Fruit fly (Drosophila melanogaster) whole organism, prepupa: Measurements from ENCODE around the gene CG7179.

Experiments used
- Blimp-1 ChIP-seq: fragments of 200-800 bp; sonication (Bioruptor generic); optimal IDR thresholded peaks from 3 replicates; lab custom pipeline; 2017; ENCODE audit warnings: missing biosample characterization, missing genetic modification characterization, mild to moderate bottlenecking, moderate library complexity, missing genetic modification reagents
- CG10631 ChIP-seq: fragments of 200-800 bp; sonication (Bioruptor generic); optimal IDR thresholded peaks from 2 replicates; lab custom pipeline; 2016; ENCODE audit warnings: missing biosample characterization, missing genetic modification characterization
- CG10669 ChIP-seq: fragments of 200-800 bp; sonication (Bioruptor generic); optimal IDR thresholded peaks from 3 replicates; lab custom pipeline; 2018; ENCODE audit warnings: missing biosample characterization, mild to moderate bottlenecking, missing genetic modification characterization, moderate library complexity
- CG11762 ChIP-seq: fragments of 200-800 bp; sonication (Bioruptor generic); optimal IDR thresholded peaks from 3 replicates; lab custom pipeline; 2016; ENCODE audit warnings: missing biosample characterization, missing genetic modification characterization; ENCODE audit not compliant: insufficient read depth
- CG11902 ChIP-seq: fragments of 200-800 bp; sonication (Bioruptor generic); optimal IDR thresholded peaks from 3 replicates; lab custom pipeline; 2016; ENCODE audit warnings: missing biosample characterization, missing genetic modification characterization
- CG15336 ChIP-seq: fragments of 200-800 bp; sonication (Bioruptor generic); IDR thresholded peaks from 2 replicates; pipeline ENCODE4 v1.3.6; 2022; ENCODE audit warnings: missing biosample characterization, missing genetic modification characterization
- CG16779 ChIP-seq: fragments of 200-800 bp; sonication (Bioruptor generic); optimal IDR thresholded peaks from 3 replicates; lab custom pipeline; 2017; ENCODE audit warnings: missing biosample characterization, mild to moderate bottlenecking, missing genetic modification characterization
- CG3032 ChIP-seq: fragments of 200-800 bp; optimal IDR thresholded peaks from 2 replicates; lab custom pipeline; 2019; ENCODE audit warnings: missing biosample characterization, mild to moderate bottlenecking, missing genetic modification characterization, moderate library complexity
- CG31627 ChIP-seq: fragments of 200-800 bp; sonication (Bioruptor generic); optimal IDR thresholded peaks from 3 replicates; lab custom pipeline; 2016; ENCODE audit warnings: missing biosample characterization, missing genetic modification characterization
- CG32006 ChIP-seq: fragments of 200-800 bp; sonication (Bioruptor generic); optimal IDR thresholded peaks from 3 replicates; lab custom pipeline; 2017; ENCODE audit warnings: missing biosample characterization, mild to moderate bottlenecking, missing genetic modification characterization
- CG34406 ChIP-seq: fragments of 200-800 bp; sonication (Bioruptor generic); optimal IDR thresholded peaks from 3 replicates; lab custom pipeline; 2016; ENCODE audit warnings: missing biosample characterization, missing genetic modification characterization
- CG3919 ChIP-seq: fragments of 200-800 bp; sonication (Bioruptor generic); optimal IDR thresholded peaks from 3 replicates; lab custom pipeline; 2016; ENCODE audit warnings: missing biosample characterization, missing genetic modification characterization
- CG4318 ChIP-seq: fragments of 200-800 bp; sonication (Bioruptor generic); optimal IDR thresholded peaks from 3 replicates; lab custom pipeline; 2017; ENCODE audit warnings: missing biosample characterization, mild to moderate bottlenecking, missing genetic modification characterization
- CG6163 ChIP-seq: fragments of 200-800 bp; sonication (Bioruptor generic); IDR thresholded peaks from 3 replicates; pipeline ENCODE4 v1.3.6; 2022; ENCODE audit warnings: missing biosample characterization, missing genetic modification characterization
- CG6276 ChIP-seq: fragments of 200-800 bp; sonication (Bioruptor generic); optimal IDR thresholded peaks from 2 replicates; lab custom pipeline; 2017; ENCODE audit warnings: missing biosample characterization, mild to moderate bottlenecking, missing genetic modification characterization
- CG6792 ChIP-seq: fragments of 200-800 bp; sonication (Bioruptor generic); optimal IDR thresholded peaks from 3 replicates; lab custom pipeline; 2016; ENCODE audit warnings: missing biosample characterization, missing genetic modification characterization
- CG6808 ChIP-seq: fragments of 200-800 bp; sonication (Bioruptor generic); optimal IDR thresholded peaks from 3 replicates; lab custom pipeline; 2017; ENCODE audit warnings: missing biosample characterization, missing genetic modification characterization, mild to moderate bottlenecking, moderate library complexity, missing genetic modification reagents
- CG7368 ChIP-seq: fragments of 200-800 bp; sonication (Bioruptor generic); optimal IDR thresholded peaks from 3 replicates; lab custom pipeline; 2016; ENCODE audit warnings: missing biosample characterization, missing genetic modification characterization
- CG8119 ChIP-seq: fragments of 200-800 bp; sonication (Bioruptor generic); IDR thresholded peaks from 3 replicates; pipeline ENCODE4 v1.3.6; 2022; ENCODE audit warnings: missing biosample characterization, missing genetic modification characterization
- CG8319 ChIP-seq: fragments of 200-800 bp; sonication (Bioruptor generic); optimal IDR thresholded peaks from 3 replicates; lab custom pipeline; 2016; ENCODE audit warnings: missing biosample characterization, missing genetic modification characterization
- CG8632 ChIP-seq: fragments of 200-800 bp; sonication (Bioruptor generic); optimal IDR thresholded peaks from 3 replicates; lab custom pipeline; 2016; ENCODE audit warnings: missing biosample characterization, missing genetic modification characterization
- CG9139 ChIP-seq: fragments of 200-800 bp; sonication (Bioruptor generic); optimal IDR thresholded peaks from 3 replicates; lab custom pipeline; 2017; ENCODE audit warnings: missing biosample characterization, mild to moderate bottlenecking, missing genetic modification characterization
- Eip75B ChIP-seq: fragments of 200-800 bp; sonication (Bioruptor generic); optimal IDR thresholded peaks from 3 replicates; lab custom pipeline; 2016; ENCODE audit warnings: missing biosample characterization, missing genetic modification characterization
- Eip78C ChIP-seq: fragments of 200-800 bp; sonication (Bioruptor generic); peaks from one replicate; lab custom pipeline; 2016; ENCODE audit warnings: missing biosample characterization, missing genetic modification characterization
- Eip93F ChIP-seq: fragments of 200-800 bp; sonication (Bioruptor generic); optimal IDR thresholded peaks from 2 replicates; lab custom pipeline; 2016; ENCODE audit warnings: missing biosample characterization, mild to moderate bottlenecking, missing genetic modification characterization
- Ets21C ChIP-seq: fragments of 200-800 bp; sonication (Bioruptor generic); optimal IDR thresholded peaks from 3 replicates; lab custom pipeline; 2016; ENCODE audit warnings: missing biosample characterization, missing genetic modification characterization
- Ets96B ChIP-seq: fragments of 200-800 bp; optimal IDR thresholded peaks from 2 replicates; lab custom pipeline; 2019; ENCODE audit warnings: missing biosample characterization, mild to moderate bottlenecking, missing genetic modification characterization, moderate library complexity
- Gug ChIP-seq: fragments of 200-800 bp; sonication (Bioruptor generic); IDR thresholded peaks from 2 replicates; pipeline ENCODE4 v1.3.6; 2022; ENCODE audit warnings: missing biosample characterization, missing genetic modification characterization
- Hr38 ChIP-seq: sonication (Bioruptor generic); optimal IDR thresholded peaks from 2 replicates; lab custom pipeline; 2016; ENCODE audit warnings: missing biosample characterization, missing genetic modification characterization
- Hr39 ChIP-seq: fragments of 200-800 bp; sonication (Bioruptor generic); optimal IDR thresholded peaks from 2 replicates; lab custom pipeline; 2016; ENCODE audit warnings: missing biosample characterization, missing genetic modification characterization
- Hr4 ChIP-seq: fragments of 200-800 bp; sonication (Bioruptor generic); optimal IDR thresholded peaks from 3 replicates; lab custom pipeline; 2016; ENCODE audit warnings: missing biosample characterization, missing genetic modification characterization
- Met ChIP-seq: fragments of 200-800 bp; sonication (Bioruptor generic); optimal IDR thresholded peaks from 3 replicates; lab custom pipeline; 2016; ENCODE audit warnings: missing biosample characterization, missing genetic modification characterization
- Sox14 ChIP-seq: fragments of 200-800 bp; sonication (Bioruptor generic); optimal IDR thresholded peaks from 3 replicates; lab custom pipeline; 2016; ENCODE audit warnings: missing biosample characterization, missing genetic modification characterization
- Sox15 ChIP-seq: fragments of 200-800 bp; sonication (Bioruptor generic); optimal IDR thresholded peaks from 3 replicates; lab custom pipeline; 2016; ENCODE audit warnings: missing biosample characterization, missing genetic modification characterization
- achi ChIP-seq: fragments of 200-800 bp; sonication (Bioruptor generic); optimal IDR thresholded peaks from 3 replicates; lab custom pipeline; 2016; ENCODE audit warnings: missing biosample characterization, missing genetic modification characterization
- cyc ChIP-seq: fragments of 200-800 bp; sonication (Bioruptor generic); optimal IDR thresholded peaks from 3 replicates; lab custom pipeline; 2016; ENCODE audit warnings: missing biosample characterization, missing genetic modification characterization
- dac ChIP-seq: fragments of 200-800 bp; sonication (Bioruptor generic); optimal IDR thresholded peaks from 2 replicates; lab custom pipeline; 2017; ENCODE audit warnings: missing biosample characterization, mild to moderate bottlenecking, missing genetic modification characterization
- dsx ChIP-seq: fragments of 200-800 bp; optimal IDR thresholded peaks from 3 replicates; lab custom pipeline; 2019; ENCODE audit warnings: missing biosample characterization, mild to moderate bottlenecking, missing genetic modification characterization, moderate library complexity; ENCODE audit not compliant: poor library complexity, severe bottlenecking
- eg ChIP-seq: fragments of 200-800 bp; sonication (Bioruptor generic); IDR thresholded peaks from 3 replicates; pipeline ENCODE4 v1.3.6; 2022; ENCODE audit warnings: missing biosample characterization, missing genetic modification characterization
- esn ChIP-seq: fragments of 200-800 bp; sonication (Bioruptor generic); optimal IDR thresholded peaks from 2 replicates; lab custom pipeline; 2016; ENCODE audit warnings: missing biosample characterization, mild to moderate bottlenecking, missing genetic modification characterization, moderate library complexity
- fd59A ChIP-seq: fragments of 200-800 bp; sonication (Bioruptor generic); optimal IDR thresholded peaks from 2 replicates; lab custom pipeline; 2017; ENCODE audit warnings: missing biosample characterization, mild to moderate bottlenecking, missing genetic modification characterization, missing genetic modification reagents
- fd85E ChIP-seq: fragments of 200-800 bp; sonication (Bioruptor generic); optimal IDR thresholded peaks from 3 replicates; lab custom pipeline; 2016; ENCODE audit warnings: missing biosample characterization, missing genetic modification characterization
- fkh ChIP-seq: fragments of 200-800 bp; sonication (Bioruptor generic); optimal IDR thresholded peaks from 3 replicates; lab custom pipeline; 2017; ENCODE audit warnings: missing biosample characterization, mild to moderate bottlenecking, missing genetic modification characterization, moderate library complexity
- lz ChIP-seq: fragments of 200-800 bp; sonication (Bioruptor generic); optimal IDR thresholded peaks from 3 replicates; lab custom pipeline; 2016; ENCODE audit warnings: missing biosample characterization, missing genetic modification characterization
- net ChIP-seq: fragments of 200-800 bp; sonication (Bioruptor generic); optimal IDR thresholded peaks from 3 replicates; lab custom pipeline; 2016; ENCODE audit warnings: missing biosample characterization, missing genetic modification characterization
- salr ChIP-seq, 2 experiments: fragments of 200-800 bp; sonication (Bioruptor generic); optimal IDR thresholded peaks; 3 replicates each; lab custom pipeline; 2016 to 2018; ENCODE audit warnings: missing biosample characterization in 2 of 2, missing genetic modification characterization in 2 of 2, mild to moderate bottlenecking in 1 of 2
- spab ChIP-seq: fragments of 200-800 bp; sonication (Bioruptor generic); optimal IDR thresholded peaks from 2 replicates; lab custom pipeline; 2017; ENCODE audit warnings: missing biosample characterization, mild to moderate bottlenecking, missing genetic modification characterization, missing genetic modification reagents
- ss ChIP-seq, 2 experiments: fragments of 200-800 bp; sonication (Bioruptor generic); optimal IDR thresholded peaks; 2 replicates in 1 of 2; 3 replicates in 1 of 2; lab custom pipeline; 2017 to 2018; ENCODE audit warnings: mild to moderate bottlenecking in 2 of 2, missing biosample characterization in 2 of 2, missing genetic modification characterization in 2 of 2, moderate library complexity in 1 of 2
- svp ChIP-seq: fragments of 200-800 bp; sonication (Bioruptor generic); peaks from one replicate; lab custom pipeline; 2016; ENCODE audit warnings: missing biosample characterization, missing genetic modification characterization
- topi ChIP-seq: fragments of 200-800 bp; sonication (Bioruptor generic); optimal IDR thresholded peaks from 3 replicates; lab custom pipeline; 2016; ENCODE audit warnings: missing biosample characterization, missing genetic modification characterization
- vri ChIP-seq: fragments of 200-800 bp; sonication (Bioruptor generic); optimal IDR thresholded peaks from 3 replicates; lab custom pipeline; 2016; ENCODE audit warnings: missing biosample characterization, mild to moderate bottlenecking, missing genetic modification characterization

CG7179 gene

dm6 chr2L:7799804-7800433 lies 22.1 kb upstream of the CG7179 start, which contains the start of the genes Herp and r2d2:
Gene Herp, minus strand, starts transcription at chr2L:7800058.
Gene r2d2, plus strand, starts transcription at chr2L:7800147.
- TF ChIP-seq Ets96B (tag; lab: Kevin White, UChicago) (peak; percentile 86), CG6276 (GFP tag; lab: Kevin White, UChicago) (no peak), CG6808 (GFP tag; lab: Kevin White, UChicago) (peak; percentile 83), CG3032 (peak; percentile 87), CG15336 (peak; percentile 76; the same call in 1 of the 2 replicates), Sox14 (GFP tag; lab: Kevin White, UChicago) (peak; percentile 89), cyc (GFP tag; lab: Kevin White, UChicago) (peak; percentile 86), dac (GFP tag; lab: Kevin White, UChicago) (peak; percentile 80), svp (GFP tag; lab: Kevin White, UChicago) (peak; percentile 99), CG11762 (peak; percentile 76), CG31627 (GFP tag; lab: Kevin White, UChicago) (peak; percentile 92), lz (GFP tag; lab: Kevin White, UChicago) (peak; percentile 92), CG32006 (GFP tag; lab: Kevin White, UChicago) (peak; percentile 84), fd59A (GFP tag; lab: Kevin White, UChicago) (peak; percentile 77), vri (GFP tag; lab: Kevin White, UChicago) (peak; percentile 70), CG9139 (peak; percentile 77), Eip78C (peak; percentile 92), fd85E (GFP tag; lab: Kevin White, UChicago) (no peak), topi (peak; percentile 87), Gug (peak; percentile 86), Ets21C (GFP tag; lab: Kevin White, UChicago) (peak; percentile 86), fkh (GFP tag; lab: Kevin White, UChicago) (peak; percentile 72), eg (GFP tag; lab: Robert Waterston, UW) (peak; percentile 84), CG11902 (GFP tag; lab: Kevin White, UChicago) (peak; percentile 85), Eip75B (GFP tag; lab: Kevin White, UChicago) (peak; percentile 87), Hr39 (GFP tag; lab: Kevin White, UChicago) (peak; percentile 90), CG16779 (peak; percentile 81), CG6792 (GFP tag; lab: Kevin White, UChicago) (peak; percentile 84), CG10669 (peak; percentile 86), Hr38 (GFP tag; lab: Kevin White, UChicago) (no peak), CG34406 (GFP tag; lab: Kevin White, UChicago) (peak; percentile 71), CG3919 (GFP tag; lab: Kevin White, UChicago) (peak; percentile 87), dsx (GFP tag; lab: Kevin White, UChicago) (peak; percentile 77), Hr4 (GFP tag; lab: Kevin White, UChicago) (peak; percentile 90), spab (peak; percentile 65), CG7368 (GFP tag; lab: Kevin White, UChicago) (peak; percentile 84), salr (GFP tag; optimal IDR thresholded peaks at IDR 0.05; lab: Kevin White, UChicago) (peak; percentile 69 to 83), CG8632 (GFP tag; lab: Kevin White, UChicago) (peak; percentile 77), CG8119 (GFP tag; lab: Robert Waterston, UW) (peak; percentile 70), Blimp-1 (GFP tag; lab: Kevin White, UChicago) (peak; percentile 73), CG4318 (GFP tag; lab: Kevin White, UChicago) (peak; percentile 73), CG8319 (GFP tag; lab: Kevin White, UChicago) (peak; percentile 49), esn (peak; percentile 90), Sox15 (peak; percentile 86), achi (GFP tag; lab: Kevin White, UChicago) (peak; percentile 88), net (GFP tag; lab: Kevin White, UChicago) (peak; percentile 77), Eip93F (GFP tag; lab: Kevin White, UChicago) (no peak), ss (GFP tag; optimal IDR thresholded peaks at IDR 0.05; lab: Kevin White, UChicago) (peak; percentile 80 to 88), CG10631 (peak; percentile 88), CG6163 (GFP tag; lab: Robert Waterston, UW) (peak; percentile 88), Met (GFP tag; lab: Kevin White, UChicago) (peak; percentile 90)
